Worm (Caenorhabditis elegans): ENCODE measurements around the gene F47B7.3.

F47B7.3 gene

ce11 chrX:3758399-3758798 is 5.8 kb downstream of the F47B7.3 start, which contains the start of gene T14G12.12:
Gene T14G12.12, minus strand, starts transcription at chrX:3758499.
- TF ChIP-seq nhr-25 (tag; optimal IDR thresholded peaks at IDR 0.05) (no peak), R02D3.7 (tag; optimal IDR thresholded peaks at IDR 0.05) (no peak), lin-11 (tag; optimal IDR thresholded peaks at IDR 0.05) (no peak), ceh-82 (tag; optimal IDR thresholded peaks at IDR 0.05) (no peak), lin-39 (tag; optimal IDR thresholded peaks at IDR 0.05) (no peak), unc-62 (GFP tag; optimal IDR thresholded peaks at IDR 0.05) (no peak), ztf-11 (tag; optimal IDR thresholded peaks at IDR 0.05) (no peak)

- TF ChIP-seq lin-39 (tag; optimal IDR thresholded peaks at IDR 0.05) (no peak), sma-9 (GFP tag; optimal IDR thresholded peaks at IDR 0.05) (peak; percentile 20), sma-9 (tag; optimal IDR thresholded peaks at IDR 0.05) (no peak), nhr-21 (tag; optimal IDR thresholded peaks at IDR 0.05) (peak; percentile 31)
Measured at ce11 chrX:3756238-3756637, 8.0 kb downstream of the F47B7.3 start.

ce11 chrX:3755753-3756152 is 8.4 kb downstream of the F47B7.3 start:
- TF ChIP-seq sma-9 (GFP tag; optimal IDR thresholded peaks at IDR 0.05) (no peak), sma-9 (tag; optimal IDR thresholded peaks at IDR 0.05) (no peak), sma-3 (GFP tag; optimal IDR thresholded peaks at IDR 0.05) (no peak), egl-27 (tag; optimal IDR thresholded peaks at IDR 0.05) (no peak), gmeb-1 (tag; optimal IDR thresholded peaks at IDR 0.05) (no peak), C34F6.9 (tag; optimal IDR thresholded peaks at IDR 0.05) (no peak), elt-1 (tag; optimal IDR thresholded peaks at IDR 0.05) (no peak), nhr-12 (tag; optimal IDR thresholded peaks at IDR 0.05) (no peak), zag-1 (tag; optimal IDR thresholded peaks at IDR 0.05) (no peak), elt-3 (tag; optimal IDR thresholded peaks at IDR 0.05) (no peak), ztf-11 (tag; optimal IDR thresholded peaks at IDR 0.05) (no peak), sem-4 (tag; optimal IDR thresholded peaks at IDR 0.05) (no peak), nhr-10 (tag; optimal IDR thresholded peaks at IDR 0.05) (no peak), R02D3.7 (tag; optimal IDR thresholded peaks at IDR 0.05) (no peak), ZK546.5 (tag; optimal IDR thresholded peaks at IDR 0.05) (no peak), nhr-21 (tag; optimal IDR thresholded peaks at IDR 0.05) (no peak), mdl-1 (tag; optimal IDR thresholded peaks at IDR 0.05) (no peak), ztf-1 (GFP tag; conservative IDR thresholded peaks at IDR 0.05) (no peak), lin-13 (GFP tag; optimal IDR thresholded peaks at IDR 0.05) (no peak), ceh-82 (tag; optimal IDR thresholded peaks at IDR 0.05) (no peak), nhr-237 (tag; optimal IDR thresholded peaks at IDR 0.05) (no peak)

- TF ChIP-seq snpc-4 (tag; optimal IDR thresholded peaks at IDR 0.05) (no peak), ama-1 (optimal IDR thresholded peaks at IDR 0.05) (no peak), gmeb-1 (tag; optimal IDR thresholded peaks at IDR 0.05) (no peak), nhr-12 (tag; optimal IDR thresholded peaks at IDR 0.05) (no peak)
Measured at ce11 chrX:3752443-3752842, 11.8 kb downstream of the F47B7.3 start.

- no peak for TF ChIP-seq sem-4 (tag; optimal IDR thresholded peaks at IDR 0.05)
- no peak for TF ChIP-seq mab-5 (tag; optimal IDR thresholded peaks at IDR 0.05)
- TF ChIP-seq elt-1 (tag; optimal IDR thresholded peaks at IDR 0.05) = no peak
- no peak for TF ChIP-seq snpc-4 (tag; optimal IDR thresholded peaks at IDR 0.05)
- TF ChIP-seq unc-39 (tag; optimal IDR thresholded peaks at IDR 0.05) = no peak
- no peak for TF ChIP-seq egl-27 (tag; optimal IDR thresholded peaks at IDR 0.05)
- no peak for TF ChIP-seq Y55F3AM.14 (GFP tag; optimal IDR thresholded peaks at IDR 0.05)
Measured at ce11 chrX:3751370-3751769, 12.8 kb downstream of the F47B7.3 start.

- TF ChIP-seq gmeb-1 (tag; optimal IDR thresholded peaks at IDR 0.05) (no peak), lin-13 (GFP tag; optimal IDR thresholded peaks at IDR 0.05) (no peak), lin-11 (tag; optimal IDR thresholded peaks at IDR 0.05) (no peak), nhr-77 (tag; optimal IDR thresholded peaks at IDR 0.05) (no peak), unc-39 (tag; optimal IDR thresholded peaks at IDR 0.05) (no peak)
Measured at ce11 chrX:3743190-3743589, 21.0 kb downstream of the F47B7.3 start.

ce11 chrX:3742223-3742622 is 22.0 kb downstream of the F47B7.3 start, which contains the start of gene fkh-2:
Gene fkh-2, minus strand, starts transcription at chrX:3742323.
- TF ChIP-seq gmeb-1 (tag; optimal IDR thresholded peaks at IDR 0.05) (no peak), nhr-12 (tag; optimal IDR thresholded peaks at IDR 0.05) (no peak), aly-2 (tag; optimal IDR thresholded peaks at IDR 0.05) (no peak), nhr-10 (tag; optimal IDR thresholded peaks at IDR 0.05) (no peak), elt-3 (tag; optimal IDR thresholded peaks at IDR 0.05) (no peak), mab-5 (tag; optimal IDR thresholded peaks at IDR 0.05) (no peak), ceh-16 (tag; optimal IDR thresholded peaks at IDR 0.05) (no peak), ztf-4 (tag; optimal IDR thresholded peaks at IDR 0.05) (no peak), ceh-82 (tag; optimal IDR thresholded peaks at IDR 0.05) (no peak), alr-1 (tag; optimal IDR thresholded peaks at IDR 0.05) (no peak), unc-62 (GFP tag; optimal IDR thresholded peaks at IDR 0.05) (no peak), nhr-25 (tag; optimal IDR thresholded peaks at IDR 0.05) (no peak), zag-1 (tag; optimal IDR thresholded peaks at IDR 0.05) (no peak)

All from whole organism, L2 larva.